Fruit fly (Drosophila melanogaster): ENCODE results near the gene Or85f.
A peak's percentile ranks its signal among the peaks of the same experiment; 100 is the strongest.

Gene Or85f

dm6 chr3R:9430344-9431253, 32.6 kb downstream of the Or85f start:
- peak; percentile 41 for TF ChIP-seq Nf-YC (tag; optimal IDR thresholded peaks at IDR 0.05)
- TF ChIP-seq CG3163 (GFP tag; optimal IDR thresholded peaks at IDR 0.05): no peak
- no peak for TF ChIP-seq pita (GFP tag; optimal IDR thresholded peaks at IDR 0.05)
- peak; percentile 38; the same call in 1 of the 2 replicates for TF ChIP-seq Ptx1 (GFP tag; IDR thresholded peaks at IDR 0.05)
- no peak for TF ChIP-seq Six4 (GFP tag; optimal IDR thresholded peaks at IDR 0.05)
- no peak for TF ChIP-seq CTCF (GFP tag; optimal IDR thresholded peaks at IDR 0.05)
- peak; percentile 12 for TF ChIP-seq pho (GFP tag; optimal IDR thresholded peaks at IDR 0.05)
- TF ChIP-seq zfh2 (GFP tag; optimal IDR thresholded peaks at IDR 0.05): peak; percentile 4
- TF ChIP-seq Deaf1 (tag; optimal IDR thresholded peaks at IDR 0.05): peak; percentile 23
- peak; percentile 47; the same call in 1 of the 2 replicates for TF ChIP-seq lmd (GFP tag; IDR thresholded peaks at IDR 0.05)
- no peak for TF ChIP-seq h (optimal IDR thresholded peaks at IDR 0.05)
- TF ChIP-seq dysf (GFP tag; IDR thresholded peaks at IDR 0.05): peak; percentile 70
- peak; percentile 9 for TF ChIP-seq CG3838 (GFP tag; optimal IDR thresholded peaks at IDR 0.05)
- peak; percentile 1 for TF ChIP-seq ind (GFP tag; optimal IDR thresholded peaks at IDR 0.05)
- peak; percentile 24 for TF ChIP-seq CG1603 (tag; optimal IDR thresholded peaks at IDR 0.05)
- 0 out of 2 replicates have a peak, but pooled peaks have one; percentile 31 for TF ChIP-seq CG6689 (GFP tag; IDR thresholded peaks at IDR 0.05)
- peak; percentile 43; the same call in 1 of the 2 replicates for TF ChIP-seq al (GFP tag; IDR thresholded peaks at IDR 0.05)
- peak; percentile 23 for TF ChIP-seq CG10979 (tag; optimal IDR thresholded peaks at IDR 0.05)
- TF ChIP-seq CG2678 (tag; optimal IDR thresholded peaks at IDR 0.05): peak; percentile 65
- peak; percentile 15 for TF ChIP-seq CG18262 (tag; optimal IDR thresholded peaks at IDR 0.05)
- no peak for TF ChIP-seq Ets97D (GFP tag; optimal IDR thresholded peaks at IDR 0.05)
- no peak for TF ChIP-seq CG10959 (GFP tag; IDR thresholded peaks at IDR 0.05)
- peak; percentile 60 for TF ChIP-seq Fer1 (GFP tag; optimal IDR thresholded peaks at IDR 0.05)
- TF ChIP-seq eve (GFP tag; optimal IDR thresholded peaks at IDR 0.05): peak in 1 of 2 experiments; percentile 67
- TF ChIP-seq oc (tag; optimal IDR thresholded peaks at IDR 0.05): no peak
- TF ChIP-seq CG31224 (GFP tag; IDR thresholded peaks at IDR 0.05): 0 out of 2 replicates have a peak, but pooled peaks have one; percentile 12
- no peak for TF ChIP-seq CG17612 (GFP tag; IDR thresholded peaks at IDR 0.05)
- peak; percentile 5 for TF ChIP-seq nmo (GFP tag; optimal IDR thresholded peaks at IDR 0.05)
- TF ChIP-seq Bgb (GFP tag; IDR thresholded peaks at IDR 0.05; ENCODE audit: partially characterized antibody): no peak
- TF ChIP-seq schlank (tag; optimal IDR thresholded peaks at IDR 0.05): peak; percentile 26
- TF ChIP-seq Hr51 (GFP tag; optimal IDR thresholded peaks at IDR 0.05): peak in 1 of 2 experiments; percentile 60
- peak; percentile 17 for TF ChIP-seq phol (tag; optimal IDR thresholded peaks at IDR 0.05)
- no peak for TF ChIP-seq CG15696 (tag; optimal IDR thresholded peaks at IDR 0.05)
- TF ChIP-seq CG7556 (GFP tag; optimal IDR thresholded peaks at IDR 0.05): peak; percentile 36
- TF ChIP-seq CG42726 (GFP tag; IDR thresholded peaks at IDR 0.05; ENCODE audit: partially characterized antibody): no peak
- peak; percentile 69 for TF ChIP-seq CG3281 (GFP tag; optimal IDR thresholded peaks at IDR 0.05)
- TF ChIP-seq Pdp1 (GFP tag; optimal IDR thresholded peaks at IDR 0.05): peak in 1 of 2 experiments; percentile 95
- TF ChIP-seq cwo (GFP tag; optimal IDR thresholded peaks at IDR 0.05): peak; percentile 38
- 0 out of 2 replicates have a peak, but pooled peaks have one; percentile 37 for TF ChIP-seq stc (GFP tag; IDR thresholded peaks at IDR 0.05)
- no peak for TF ChIP-seq ssp (GFP tag; IDR thresholded peaks at IDR 0.05)
- TF ChIP-seq Fer3 (tag; optimal IDR thresholded peaks at IDR 0.05): peak; percentile 40
- TF ChIP-seq CG13424 (tag; optimal IDR thresholded peaks at IDR 0.05): peak; percentile 41
- peak; percentile 86 for TF ChIP-seq abd-A (tag; optimal IDR thresholded peaks at IDR 0.05)
- no peak for TF ChIP-seq vfl (GFP tag; optimal IDR thresholded peaks at IDR 0.05)
- peak; percentile 50 for TF ChIP-seq NfI (GFP tag; optimal IDR thresholded peaks at IDR 0.05)
- no peak for TF ChIP-seq dimm (GFP tag; IDR thresholded peaks at IDR 0.05)
- TF ChIP-seq CG12659 (GFP tag; optimal IDR thresholded peaks at IDR 0.05): peak; percentile 36
- peak; percentile 9 for TF ChIP-seq Myb (GFP tag; optimal IDR thresholded peaks at IDR 0.05)
- peak; percentile 56; the same call in 2 of the 3 replicates for TF ChIP-seq row (GFP tag; IDR thresholded peaks at IDR 0.05)
